Worm (Caenorhabditis elegans) whole organism, late embryonic: ENCODE results near the gene cts-1.
"Not testable (repeated sequence)": the region's sequence is repeated elsewhere in the genome, so short reads cannot be mapped to it uniquely, and the experiment has no call there.

Experiments used
- C08G9.2 ChIP-seq: sonication (generic microtip); optimal IDR thresholded peaks from 2 replicates; lab custom pipeline; 2016; ENCODE audit warnings: mild to moderate bottlenecking, missing genetic modification characterization, moderate library complexity, missing compliant biosample characterization
- C38D4.7 ChIP-seq: fragments of 200-800 bp; sonication (Bioruptor generic); optimal IDR thresholded peaks from 2 replicates; lab custom pipeline; 2018; ENCODE audit warnings: mild to moderate bottlenecking, missing genetic modification characterization, moderate library complexity, missing compliant biosample characterization
- ahr-1 ChIP-seq: sonication (generic microtip); optimal IDR thresholded peaks from 2 replicates; lab custom pipeline; 2016; ENCODE audit warnings: missing genetic modification characterization, missing compliant biosample characterization
- ama-1 ChIP-seq: fragments of 150-350 bp; optimal IDR thresholded peaks from 2 replicates; lab custom pipeline; 2014
- ceh-2 ChIP-seq: sonication (generic microtip); optimal IDR thresholded peaks from 2 replicates; lab custom pipeline; 2016; ENCODE audit warnings: missing genotype, missing genetic modification characterization, missing compliant biosample characterization
- ceh-22 ChIP-seq: sonication (generic microtip); optimal IDR thresholded peaks from 2 replicates; lab custom pipeline; 2017; ENCODE audit warnings: missing biosample characterization, missing genetic modification characterization
- ceh-30 ChIP-seq: fragments of 150-350 bp; optimal IDR thresholded peaks from 2 replicates; lab custom pipeline; 2014; ENCODE audit warnings: missing biosample characterization, missing genetic modification characterization
- ceh-31 ChIP-seq: sonication (generic microtip); optimal IDR thresholded peaks from 2 replicates; lab custom pipeline; 2016; ENCODE audit warnings: missing genetic modification characterization, missing compliant biosample characterization
- ceh-34 ChIP-seq: sonication (generic microtip); optimal IDR thresholded peaks from 2 replicates; lab custom pipeline; 2016; ENCODE audit warnings: mild to moderate bottlenecking, missing genetic modification characterization, missing compliant biosample characterization
- ceh-48 ChIP-seq: sonication (generic microtip); optimal IDR thresholded peaks from 2 replicates; lab custom pipeline; 2016; ENCODE audit warnings: missing genetic modification characterization, inconsistent platforms, missing compliant biosample characterization
- ceh-6 ChIP-seq: fragments of 200-800 bp; sonication (Bioruptor generic); optimal IDR thresholded peaks from 2 replicates; lab custom pipeline; 2018; ENCODE audit warnings: mild to moderate bottlenecking, missing genetic modification characterization, missing compliant biosample characterization
- dve-1 ChIP-seq: sonication (generic microtip); optimal IDR thresholded peaks from 2 replicates; lab custom pipeline; 2017; ENCODE audit warnings: antibody characterized with exemption, mild to moderate bottlenecking, missing genetic modification characterization, missing compliant biosample characterization
- elt-2 ChIP-seq: sonication (generic microtip); optimal IDR thresholded peaks from 2 replicates; lab custom pipeline; 2016; ENCODE audit warnings: missing genetic modification reagents, missing genetic modification characterization, missing compliant biosample characterization
- ets-4 ChIP-seq: sonication (generic microtip); optimal IDR thresholded peaks from 2 replicates; lab custom pipeline; 2016; ENCODE audit warnings: missing genetic modification characterization, missing compliant biosample characterization
- hlh-13 ChIP-seq: fragments of 200-800 bp; sonication (Bioruptor generic); optimal IDR thresholded peaks from 2 replicates; lab custom pipeline; 2018; ENCODE audit warnings: mild to moderate bottlenecking, missing genetic modification characterization, missing compliant biosample characterization
- hlh-8 ChIP-seq: sonication (generic microtip); optimal IDR thresholded peaks from 2 replicates; lab custom pipeline; 2016; ENCODE audit warnings: missing genotype, missing genetic modification characterization, missing compliant biosample characterization
- lin-11 ChIP-seq: fragments of 200-800 bp; sonication (Bioruptor generic); optimal IDR thresholded peaks from 2 replicates; lab custom pipeline; 2018; ENCODE audit warnings: mild to moderate bottlenecking, missing genetic modification characterization, missing compliant biosample characterization
- nfya-1 ChIP-seq: sonication (generic microtip); optimal IDR thresholded peaks from 2 replicates; lab custom pipeline; 2017; ENCODE audit warnings: missing genetic modification characterization, mild to moderate bottlenecking, missing compliant biosample characterization, antibody characterized with exemption, moderate library complexity
- odd-2 ChIP-seq: sonication (generic microtip); optimal IDR thresholded peaks from 2 replicates; lab custom pipeline; 2017; ENCODE audit warnings: antibody characterized with exemption, mild to moderate bottlenecking, missing genetic modification characterization, missing compliant biosample characterization
- pax-1 ChIP-seq: fragments of 150-350 bp; optimal IDR thresholded peaks from 2 replicates; lab custom pipeline; 2014; ENCODE audit warnings: missing biosample characterization, missing genetic modification characterization
- pha-2 ChIP-seq: sonication (generic microtip); optimal IDR thresholded peaks from 2 replicates; lab custom pipeline; 2017; ENCODE audit warnings: mild to moderate bottlenecking, missing genetic modification characterization, missing compliant biosample characterization
- pha-4 ChIP-seq: fragments of 150-350 bp; optimal IDR thresholded peaks from 2 replicates; lab custom pipeline; 2018; ENCODE audit warnings: missing biosample characterization, missing genetic modification reagents, missing genetic modification characterization
- sdc-2 ChIP-seq: sonication (generic microtip); optimal IDR thresholded peaks from 2 replicates; lab custom pipeline; 2016; ENCODE audit warnings: missing genotype, missing genetic modification characterization, missing compliant biosample characterization
- sox-2 ChIP-seq: fragments of 200-800 bp; sonication (Bioruptor generic); IDR thresholded peaks from 2 replicates; pipeline ENCODE4 v1.3.6; 2022; ENCODE audit warnings: missing genetic modification reagents, missing genetic modification characterization, missing compliant biosample characterization
- tbx-7 ChIP-seq: sonication (generic microtip); optimal IDR thresholded peaks from 2 replicates; lab custom pipeline; 2016; ENCODE audit warnings: missing genotype, missing genetic modification characterization, missing compliant biosample characterization
- unc-42 ChIP-seq: sonication (generic microtip); optimal IDR thresholded peaks from 2 replicates; lab custom pipeline; 2016; ENCODE audit warnings: missing genotype, missing genetic modification characterization, missing compliant biosample characterization
- ztf-16 ChIP-seq: sonication (generic microtip); optimal IDR thresholded peaks from 2 replicates; lab custom pipeline; 2017; ENCODE audit warnings: missing genetic modification characterization, missing compliant biosample characterization

Gene cts-1

ce11 chrIII:10231641-10232040, 15.2 kb upstream of the cts-1 start:
- no peak for TF ChIP-seq elt-2 (tag; lab: Kevin White, UChicago)
- TF ChIP-seq sox-2 (GFP tag; lab: Robert Waterston, UW) = no peak

- not testable (repeated sequence) for TF ChIP-seq ceh-30; hlh-13 (GFP tag; lab: Kevin White, UChicago); lin-11 (tag; lab: Kevin White, UChicago)
Measured at ce11 chrIII:10221860-10222259, 5.4 kb upstream of the cts-1 start, which contains the start of gene Y70G10A.4. Y70G10A.4 (plus strand) TSS chrIII:10222160.

- no peak for TF ChIP-seq ceh-22 (tag; lab: Kevin White, UChicago)
- peak; percentile 77 for TF ChIP-seq nfya-1 (tag; lab: Kevin White, UChicago)
- peak; percentile 31 for TF ChIP-seq ceh-31 (tag; lab: Kevin White, UChicago)
- TF ChIP-seq unc-42 (tag; lab: Kevin White, UChicago) = peak; percentile 37
- peak; percentile 5 for TF ChIP-seq elt-2 (tag; lab: Kevin White, UChicago)
- TF ChIP-seq ceh-6 = no peak
- no peak for TF ChIP-seq ceh-30
- TF ChIP-seq sdc-2 (tag; lab: Kevin White, UChicago) = no peak
- TF ChIP-seq C08G9.2 (tag; lab: Kevin White, UChicago) = no peak
Measured at ce11 chrIII:10218587-10218986, 2.2 kb upstream of the cts-1 start, which contains the start of the genes rde-4 and cox-14. rde-4 (minus strand) TSS chrIII:10218646. cox-14 (plus strand) TSS chrIII:10218942.

- TF ChIP-seq ceh-34 (tag; lab: Kevin White, UChicago) (no peak), ceh-2 (tag; lab: Kevin White, UChicago) (no peak), ets-4 (tag; lab: Kevin White, UChicago) (no peak), pax-1 (tag; lab: Kevin White, UChicago) (no peak), ztf-16 (tag; lab: Kevin White, UChicago) (no peak), odd-2 (tag; lab: Kevin White, UChicago) (no peak), ama-1 (lab: Kevin White, UChicago) (no peak), dve-1 (tag; lab: Kevin White, UChicago) (no peak)
Measured at ce11 chrIII:10215882-10216281, 553 bp downstream of the cts-1 start.

- TF ChIP-seq C38D4.7 (GFP tag; lab: Kevin White, UChicago) = no peak
- peak; percentile 2 for TF ChIP-seq ama-1 (lab: Kevin White, UChicago)
Measured at ce11 chrIII:10214540-10214979, 1.9 kb downstream of the cts-1 start.

ce11 chrIII:10211889-10212494, 4.4 kb downstream of the cts-1 start, which contains the start of the genes blos-1 and best-18:
blos-1 (minus strand) TSS chrIII:10211946.
best-18 (plus strand) TSS chrIII:10212396.
- TF ChIP-seq tbx-7 (tag; lab: Kevin White, UChicago) (no peak), ceh-48 (peak; percentile 64)
- TF ChIP-seq, all 69 proteins: peak for 1

- TF ChIP-seq ama-1 (lab: Kevin White, UChicago) (peak; percentile 7), hlh-8 (no peak)
Measured at ce11 chrIII:10209703-10210102, 6.7 kb downstream of the cts-1 start, which contains the start of gene T20G5.9. T20G5.9 (plus strand) TSS chrIII:10209840.

- TF ChIP-seq ahr-1 (tag; lab: Kevin White, UChicago) = no peak
- TF ChIP-seq nfya-1 (tag; lab: Kevin White, UChicago) = no peak
- TF ChIP-seq pha-4 (tag; lab: Kevin White, UChicago) = no peak
- TF ChIP-seq pha-2 (tag; lab: Kevin White, UChicago) = no peak
Measured at ce11 chrIII:10206352-10206751, 10.1 kb downstream of the cts-1 start.
